Worm (Caenorhabditis elegans) whole organism, L1 larva: ENCODE data around the gene F31E8.4.

Experiments
- C34B4.2 ChIP-seq: sonication (generic microtip); optimal IDR thresholded peaks from 2 replicates; lab custom pipeline; 2017; ENCODE audit warnings: mild to moderate bottlenecking, missing genetic modification characterization, missing compliant biosample characterization
- Y116A8C.19 ChIP-seq: sonication (generic microtip); optimal IDR thresholded peaks from 2 replicates; lab custom pipeline; 2016; ENCODE audit warnings: missing compliant biosample characterization, missing genetic modification characterization, borderline replicate concordance
- aha-1 ChIP-seq: fragments of 150-350 bp; optimal IDR thresholded peaks from 2 replicates; lab custom pipeline; 2014; ENCODE audit warnings: missing biosample characterization, missing genetic modification characterization
- alr-1 ChIP-seq: fragments of 200-800 bp; sonication (Bioruptor generic); optimal IDR thresholded peaks from 2 replicates; lab custom pipeline; 2018; ENCODE audit warnings: borderline replicate concordance, mild to moderate bottlenecking, missing genetic modification characterization, missing compliant biosample characterization
- ceh-8 ChIP-seq: fragments of 200-800 bp; sonication (Bioruptor generic); optimal IDR thresholded peaks from 2 replicates; lab custom pipeline; 2018; ENCODE audit warnings: mild to moderate bottlenecking, missing genetic modification characterization, moderate library complexity, missing compliant biosample characterization
- ceh-88 ChIP-seq: fragments of 200-800 bp; sonication (Bioruptor generic); IDR thresholded peaks from 2 replicates; pipeline ENCODE4 v1.3.6; 2022; ENCODE audit warnings: missing genetic modification characterization, missing compliant biosample characterization
- dsc-1 ChIP-seq: sonication (generic microtip); optimal IDR thresholded peaks from 2 replicates; lab custom pipeline; 2016; ENCODE audit warnings: mild to moderate bottlenecking, missing genetic modification characterization, missing compliant biosample characterization
- efl-1 ChIP-seq, 4 experiments: fragments of 150-350 bp; optimal IDR thresholded peaks in 3 of 4; peaks in 1 of 4; 1 replicate in 1 of 4; 2 replicates in 3 of 4; lab custom pipeline; 2014; ENCODE audit warnings: missing biosample characterization in 2 of 4, missing genetic modification characterization in 2 of 4, missing genetic modification reagents in 2 of 4
- efl-3 ChIP-seq: fragments of 200-800 bp; sonication (Bioruptor generic); optimal IDR thresholded peaks from 2 replicates; lab custom pipeline; 2018; ENCODE audit warnings: mild to moderate bottlenecking, missing genetic modification characterization, missing compliant biosample characterization
- elt-2 ChIP-seq: sonication (generic microtip); optimal IDR thresholded peaks from 2 replicates; lab custom pipeline; 2016; ENCODE audit warnings: missing genetic modification characterization, mild to moderate bottlenecking, inconsistent platforms, missing compliant biosample characterization, missing genetic modification reagents
- elt-3 ChIP-seq, 6 experiments: fragments of 150-350 bp in 1 of 6; sonication (generic microtip); optimal IDR thresholded peaks; 2 replicates each; lab custom pipeline; 2017 to 2018; ENCODE audit warnings: missing biosample characterization in 6 of 6, missing genetic modification characterization in 6 of 6, inconsistent platforms in 1 of 6
- ets-5 ChIP-seq: fragments of 200-800 bp; sonication (Bioruptor generic); IDR thresholded peaks from 2 replicates; pipeline ENCODE4 v1.3.6; 2022; ENCODE audit warnings: missing genetic modification characterization, missing compliant biosample characterization
- fkh-8 ChIP-seq: sonication (generic microtip); optimal IDR thresholded peaks from 2 replicates; lab custom pipeline; 2016; ENCODE audit warnings: mild to moderate bottlenecking, missing genetic modification characterization, missing compliant biosample characterization
- fos-1 ChIP-seq: fragments of 150-350 bp; optimal IDR thresholded peaks from 2 replicates; lab custom pipeline; 2014; ENCODE audit warnings: missing biosample characterization, missing genetic modification characterization
- grh-1 ChIP-seq: fragments of 200-800 bp; sonication (Bioruptor generic); IDR thresholded peaks from 2 replicates; pipeline ENCODE4 v1.3.6; 2022; ENCODE audit warnings: missing genetic modification reagents, missing genetic modification characterization, missing compliant biosample characterization
- hpl-2 ChIP-seq: fragments of 150-350 bp; optimal IDR thresholded peaks from 2 replicates; lab custom pipeline; 2014; ENCODE audit warnings: missing biosample characterization, missing genetic modification reagents, missing genetic modification characterization
- irx-1 ChIP-seq: sonication (generic microtip); optimal IDR thresholded peaks from 2 replicates; lab custom pipeline; 2016; ENCODE audit warnings: missing genetic modification characterization, missing compliant biosample characterization
- isw-1 ChIP-seq: fragments of 200-800 bp; sonication (Bioruptor generic); IDR thresholded peaks from 2 replicates; pipeline ENCODE4 v1.3.6; 2022; ENCODE audit warnings: missing genetic modification characterization, missing compliant biosample characterization
- jun-1 ChIP-seq: fragments of 150-350 bp; optimal IDR thresholded peaks from 2 replicates; lab custom pipeline; 2014; ENCODE audit warnings: missing biosample characterization, missing genetic modification reagents, missing genetic modification characterization
- lin-14 ChIP-seq: fragments of 200-800 bp; sonication (Bioruptor generic); optimal IDR thresholded peaks from 2 replicates; lab custom pipeline; 2018; ENCODE audit warnings: mild to moderate bottlenecking, missing genetic modification characterization, moderate library complexity, missing compliant biosample characterization
- lin-15B ChIP-seq: fragments of 150-350 bp; sonication (generic microtip); optimal IDR thresholded peaks from 3 replicates; lab custom pipeline; 2014; ENCODE audit warnings: missing biosample characterization, missing genetic modification characterization
- lin-35 ChIP-seq, 2 experiments: fragments of 150-350 bp; optimal IDR thresholded peaks; 2 replicates each; lab custom pipeline; 2014; ENCODE audit warnings: missing biosample characterization in 2 of 2, missing genetic modification characterization in 2 of 2, missing genetic modification reagents in 2 of 2
- lin-39 ChIP-seq: fragments of 150-350 bp; optimal IDR thresholded peaks from 2 replicates; lab custom pipeline; 2014; ENCODE audit warnings: missing biosample characterization, missing genetic modification reagents, missing genetic modification characterization
- mep-1 ChIP-seq: fragments of 150-350 bp; optimal IDR thresholded peaks from 2 replicates; lab custom pipeline; 2014; ENCODE audit warnings: missing biosample characterization, missing genetic modification characterization
- nhr-12 ChIP-seq: sonication (generic microtip); optimal IDR thresholded peaks from 2 replicates; lab custom pipeline; 2017; ENCODE audit warnings: missing biosample characterization, missing genetic modification characterization
- nhr-19 ChIP-seq: fragments of 200-800 bp; sonication (Bioruptor generic); conservative IDR thresholded peaks from 2 replicates; pipeline ENCODE4 v1.3.6; 2022; ENCODE audit warnings: missing genetic modification characterization, missing compliant biosample characterization
- nhr-28 ChIP-seq: fragments of 150-350 bp; optimal IDR thresholded peaks from 2 replicates; lab custom pipeline; 2014; ENCODE audit warnings: missing biosample characterization, missing genetic modification characterization
- nhr-47 ChIP-seq: sonication (generic microtip); optimal IDR thresholded peaks from 2 replicates; lab custom pipeline; 2016; ENCODE audit warnings: mild to moderate bottlenecking, missing genetic modification characterization, moderate library complexity, missing compliant biosample characterization
- nhr-71 ChIP-seq: sonication (generic microtip); optimal IDR thresholded peaks from 2 replicates; lab custom pipeline; 2016; ENCODE audit warnings: mild to moderate bottlenecking, missing genetic modification characterization, moderate library complexity, missing compliant biosample characterization
- nhr-76 ChIP-seq: sonication (generic microtip); optimal IDR thresholded peaks from 2 replicates; lab custom pipeline; 2017; ENCODE audit warnings: missing biosample characterization, missing genetic modification characterization
- nhr-77 ChIP-seq: fragments of 150-350 bp; optimal IDR thresholded peaks from 2 replicates; lab custom pipeline; 2014; ENCODE audit warnings: missing biosample characterization, missing genetic modification characterization
- nhr-84 ChIP-seq: sonication (generic microtip); optimal IDR thresholded peaks from 2 replicates; lab custom pipeline; 2017; ENCODE audit warnings: missing biosample characterization, missing genetic modification characterization
- pag-3 ChIP-seq: sonication (generic microtip); optimal IDR thresholded peaks from 2 replicates; lab custom pipeline; 2017; ENCODE audit warnings: missing genetic modification characterization, mild to moderate bottlenecking, missing compliant biosample characterization, antibody characterized with exemption, borderline replicate concordance; ENCODE audit not compliant: insufficient read depth
- pax-3 ChIP-seq: fragments of 200-800 bp; sonication (Bioruptor generic); optimal IDR thresholded peaks from 2 replicates; lab custom pipeline; 2018; ENCODE audit warnings: mild to moderate bottlenecking, missing genetic modification characterization, moderate library complexity, missing compliant biosample characterization
- pqm-1 ChIP-seq: sonication (generic microtip); optimal IDR thresholded peaks from 3 replicates; lab custom pipeline; 2017; ENCODE audit warnings: missing biosample characterization, missing genetic modification characterization
- snu-23 ChIP-seq: sonication (generic microtip); optimal IDR thresholded peaks from 2 replicates; lab custom pipeline; 2016; ENCODE audit warnings: missing genetic modification characterization, missing compliant biosample characterization
- swsn-7 ChIP-seq: sonication (generic microtip); optimal IDR thresholded peaks from 2 replicates; lab custom pipeline; 2016; ENCODE audit warnings: missing genetic modification characterization, missing compliant biosample characterization
- unc-130 ChIP-seq: fragments of 150-350 bp; optimal IDR thresholded peaks from 2 replicates; lab custom pipeline; 2017; ENCODE audit warnings: missing biosample characterization, missing genetic modification characterization, inconsistent platforms
- unc-30 ChIP-seq: sonication (generic microtip); optimal IDR thresholded peaks from 2 replicates; lab custom pipeline; 2017; ENCODE audit warnings: missing biosample characterization, missing genetic modification characterization
- unc-62 ChIP-seq: fragments of 150-350 bp; optimal IDR thresholded peaks from 2 replicates; lab custom pipeline; 2014; ENCODE audit warnings: missing biosample characterization, missing genetic modification reagents, missing genetic modification characterization
- unc-86 ChIP-seq: sonication (generic microtip); optimal IDR thresholded peaks from 2 replicates; lab custom pipeline; 2016; ENCODE audit warnings: missing genetic modification characterization, missing compliant biosample characterization
- xbp-1 ChIP-seq: sonication (generic microtip); optimal IDR thresholded peaks from 2 replicates; lab custom pipeline; 2016; ENCODE audit warnings: missing genetic modification characterization, missing compliant biosample characterization
- zip-4 ChIP-seq: fragments of 200-800 bp; sonication (Bioruptor generic); optimal IDR thresholded peaks from 2 replicates; lab custom pipeline; 2018; ENCODE audit warnings: mild to moderate bottlenecking, missing genetic modification characterization, moderate library complexity, missing compliant biosample characterization
- ztf-11 ChIP-seq, 2 experiments: sonication (generic microtip); optimal IDR thresholded peaks; 2 replicates each; lab custom pipeline; 2016 to 2017; ENCODE audit warnings: missing genetic modification characterization in 2 of 2, missing biosample characterization in 1 of 2, missing compliant biosample characterization in 1 of 2
- ztf-4 ChIP-seq: fragments of 150-350 bp; optimal IDR thresholded peaks from 2 replicates; lab custom pipeline; 2014; ENCODE audit warnings: missing biosample characterization, missing genetic modification characterization

The F31E8.4 gene

DNA sequence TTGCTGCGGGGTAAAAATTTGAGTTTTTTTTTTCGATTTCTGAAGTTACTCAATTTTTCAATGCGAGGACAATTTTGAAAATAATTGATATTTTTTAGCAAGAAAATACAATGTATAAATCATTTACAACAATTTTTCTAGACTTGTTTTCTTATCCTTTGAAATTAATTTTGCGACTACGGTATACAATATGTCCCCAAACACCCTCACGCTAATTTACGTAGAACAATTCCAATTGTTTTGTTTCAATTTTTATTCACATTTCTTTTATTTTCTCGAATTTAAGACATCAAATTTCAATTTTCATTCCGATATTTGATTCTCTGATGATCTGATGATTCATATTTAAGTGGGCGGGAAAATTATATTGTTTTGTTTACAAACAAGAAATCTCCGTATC is 18.0 kb downstream of the F31E8.4 start:
- TF ChIP-seq unc-86 (tag; lab: Kevin White, UChicago) (no peak), hpl-2 (GFP tag; lab: Kevin White, UChicago) (no peak), nhr-28 (tag; lab: Kevin White, UChicago) (no peak), fos-1 (tag; lab: Kevin White, UChicago) (no peak), xbp-1 (tag; lab: Kevin White, UChicago) (no peak), ztf-4 (tag; lab: Kevin White, UChicago) (no peak), ets-5 (GFP tag; lab: Robert Waterston, UW) (no peak), mep-1 (tag; lab: Kevin White, UChicago) (no peak), lin-14 (GFP tag; lab: Kevin White, UChicago) (no peak), aha-1 (tag; lab: Kevin White, UChicago) (no peak), unc-62 (GFP tag; lab: Kevin White, UChicago) (no peak), ztf-11 (tag; optimal IDR thresholded peaks at IDR 0.05; lab: Kevin White, UChicago) (no peak), pag-3 (tag; lab: Kevin White, UChicago) (no peak), alr-1 (tag; lab: Kevin White, UChicago) (no peak), zip-4 (GFP tag; lab: Kevin White, UChicago) (no peak), efl-3 (no peak)

DNA sequence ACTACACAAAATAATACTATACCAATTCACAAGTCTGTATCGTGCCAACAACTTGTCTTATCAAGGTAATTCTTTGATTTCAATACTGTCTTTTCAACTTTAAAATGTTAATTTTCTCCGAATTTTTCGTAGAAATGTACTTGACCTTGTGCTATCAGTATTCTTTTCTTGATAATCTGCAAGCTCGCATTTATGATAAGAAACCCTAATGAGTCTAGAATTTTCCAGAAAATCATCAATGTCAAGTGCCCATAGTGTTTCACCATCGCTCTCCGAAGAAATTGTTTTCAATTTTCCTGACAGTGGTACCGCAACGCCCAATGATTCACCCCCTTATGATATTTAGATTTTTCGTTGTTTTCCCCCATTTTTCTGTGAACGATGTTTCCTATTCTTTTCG is 18.7 kb downstream of the F31E8.4 start:
- TF ChIP-seq elt-2 (tag; lab: Kevin White, UChicago) (peak; percentile 81), unc-130 (tag; lab: Kevin White, UChicago) (no peak), pqm-1 (tag; lab: Kevin White, UChicago) (peak; percentile 64)

DNA sequence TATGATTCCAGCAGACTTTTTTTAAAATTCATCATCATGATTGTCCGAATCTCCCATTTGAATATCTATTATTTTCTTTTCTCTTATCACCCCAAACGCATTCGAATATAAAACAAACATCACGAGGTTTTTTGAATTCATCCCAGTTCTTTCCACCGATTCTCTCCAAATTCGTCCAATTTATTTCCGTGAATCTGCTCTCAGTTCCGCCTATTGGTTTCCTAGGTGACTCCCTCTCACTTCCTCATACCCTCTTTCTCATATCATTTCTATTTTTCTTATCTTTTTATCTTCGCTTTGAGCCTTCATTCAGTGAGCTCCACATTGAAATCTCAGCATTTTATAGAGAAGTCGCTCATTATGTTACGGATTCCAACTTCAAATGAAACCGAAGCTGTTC is 20.9 kb downstream of the F31E8.4 start, which contains the start of gene T13C2.7:
Gene T13C2.7 (plus strand): TSS at position 301 of the 400 bp plus-strand sequence.
- TF ChIP-seq nhr-76 (tag; lab: Kevin White, UChicago) (no peak), lin-39 (no peak), elt-2 (tag; lab: Kevin White, UChicago) (no peak), swsn-7 (no peak), nhr-71 (tag; lab: Kevin White, UChicago) (peak; percentile 14), ceh-8 (GFP tag; lab: Kevin White, UChicago) (no peak), grh-1 (GFP tag; lab: Robert Waterston, UW) (no peak), Y116A8C.19 (tag; lab: Kevin White, UChicago) (no peak), snu-23 (GFP tag; lab: Kevin White, UChicago) (no peak), efl-1 (optimal IDR thresholded peaks at IDR 0.05; lab: Kevin White, UChicago) (no peak), efl-1 (GFP tag; optimal IDR thresholded peaks at IDR 0.05 in 1 of 2; lab: Kevin White, UChicago) (peak in 1 of 2 experiments; percentile 24), elt-3 (tag; optimal IDR thresholded peaks at IDR 0.05; lab: Kevin White, UChicago) (no peak), unc-30 (tag; lab: Kevin White, UChicago) (no peak), nhr-19 (no peak), nhr-84 (tag; lab: Kevin White, UChicago) (no peak), fkh-8 (tag; lab: Kevin White, UChicago) (peak; percentile 76)

DNA sequence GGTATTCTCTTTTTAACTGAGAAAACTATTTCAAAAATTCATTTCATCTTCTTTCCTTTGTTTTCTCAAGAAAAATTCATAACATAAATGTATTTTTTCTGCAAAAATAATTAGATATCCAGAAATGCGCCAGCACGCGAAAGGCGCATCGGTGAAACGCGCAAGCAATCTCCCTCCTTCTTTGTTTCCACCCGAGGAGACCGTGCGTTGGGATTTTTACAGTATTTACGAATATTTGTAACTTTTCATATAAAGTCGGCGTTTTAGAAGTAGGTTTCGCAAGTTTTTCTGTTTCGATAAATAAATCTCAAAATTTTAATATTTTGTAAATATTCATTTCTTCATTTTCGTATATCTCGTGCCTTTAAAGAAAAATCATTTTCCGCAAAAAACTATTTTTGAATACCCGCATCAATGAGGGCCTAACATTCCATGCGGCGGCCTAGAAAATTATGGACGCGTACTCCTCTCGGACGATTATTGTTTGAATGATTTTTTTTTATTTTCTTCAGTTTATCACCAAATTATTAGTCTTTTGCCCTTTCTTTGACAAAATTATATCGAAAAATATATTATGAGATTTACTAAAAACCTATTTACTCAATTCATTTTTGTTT is 23.4 kb downstream of the F31E8.4 start, which contains the start of gene ssup-72:
Gene ssup-72 (plus strand): TSS at position 181 of the 617 bp plus-strand sequence.
- TF ChIP-seq swsn-7 (peak; percentile 80), lin-15B (tag; lab: Kevin White, UChicago) (peak; percentile 39), Y116A8C.19 (tag; lab: Kevin White, UChicago) (peak; percentile 67), nhr-12 (tag; lab: Kevin White, UChicago) (no peak), C34B4.2 (tag; lab: Kevin White, UChicago) (no peak), lin-35 (GFP tag; optimal IDR thresholded peaks at IDR 0.05; lab: Kevin White, UChicago) (peak; percentile 84 to 91), efl-1 (optimal IDR thresholded peaks at IDR 0.05; lab: Kevin White, UChicago) (peak; percentile 27 to 87), efl-1 (GFP tag; optimal IDR thresholded peaks at IDR 0.05 in 1 of 2; lab: Kevin White, UChicago) (peak; percentile 87 to 98), mep-1 (tag; lab: Kevin White, UChicago) (peak; percentile 84), unc-30 (tag; lab: Kevin White, UChicago) (no peak), dsc-1 (peak; percentile 81), jun-1 (no peak), ceh-8 (GFP tag; lab: Kevin White, UChicago) (no peak), elt-2 (tag; lab: Kevin White, UChicago) (peak; percentile 35), nhr-47 (peak; percentile 86), isw-1 (peak; percentile 50), irx-1 (tag; lab: Kevin White, UChicago) (peak; percentile 82), ceh-88 (GFP tag; lab: Robert Waterston, UW) (peak; percentile 62; the same call in 1 of the 2 replicates), pax-3 (tag; lab: Kevin White, UChicago) (peak; percentile 85), nhr-77 (tag; lab: Kevin White, UChicago) (peak; percentile 15)
